Worm (Caenorhabditis elegans) whole organism, L3 larva: ENCODE results near the gene M110.10.

Experiments
- aly-2 ChIP-seq: fragments of 150-350 bp; optimal IDR thresholded peaks from 2 replicates; lab custom pipeline; 2014; ENCODE audit warnings: missing biosample characterization, missing genetic modification characterization
- ceh-82 ChIP-seq: fragments of 150-350 bp; optimal IDR thresholded peaks from 2 replicates; lab custom pipeline; 2014; ENCODE audit warnings: missing biosample characterization, missing genetic modification characterization
- elt-2 ChIP-seq: sonication (generic microtip); optimal IDR thresholded peaks from 2 replicates; lab custom pipeline; 2016; ENCODE audit warnings: missing genetic modification reagents, mild to moderate bottlenecking, missing genetic modification characterization, missing compliant biosample characterization
- eor-1 ChIP-seq, 2 experiments: fragments of 150-350 bp; optimal IDR thresholded peaks; 2 replicates each; lab custom pipeline; 2014 to 2018; ENCODE audit warnings: missing biosample characterization in 2 of 2, missing genetic modification characterization in 2 of 2
- jun-1 ChIP-seq: fragments of 150-350 bp; optimal IDR thresholded peaks from 2 replicates; lab custom pipeline; 2014; ENCODE audit warnings: missing biosample characterization, missing genetic modification reagents, missing genetic modification characterization
- lin-15B ChIP-seq: fragments of 150-350 bp; optimal IDR thresholded peaks from 2 replicates; lab custom pipeline; 2014; ENCODE audit warnings: missing biosample characterization, missing genetic modification characterization
- mdl-1 ChIP-seq: fragments of 150-350 bp; optimal IDR thresholded peaks from 2 replicates; lab custom pipeline; 2014; ENCODE audit warnings: missing biosample characterization, missing genetic modification characterization
- nhr-12 ChIP-seq: fragments of 150-350 bp; optimal IDR thresholded peaks from 2 replicates; lab custom pipeline; 2014; ENCODE audit warnings: missing biosample characterization, missing genetic modification characterization
- pha-4 ChIP-seq: fragments of 150-350 bp; optimal IDR thresholded peaks from 2 replicates; lab custom pipeline; 2014; ENCODE audit warnings: missing biosample characterization, missing genetic modification reagents, missing genetic modification characterization
- sea-2 ChIP-seq: fragments of 150-350 bp; sonication (generic microtip); optimal IDR thresholded peaks from 4 replicates; lab custom pipeline; 2014; ENCODE audit warnings: missing biosample characterization, missing genetic modification reagents, missing genetic modification characterization
- snpc-4 ChIP-seq: fragments of 150-350 bp; optimal IDR thresholded peaks from 2 replicates; lab custom pipeline; 2014; ENCODE audit warnings: missing biosample characterization, missing genetic modification characterization
- tbx-2 ChIP-seq: sonication (generic microtip); optimal IDR thresholded peaks from 2 replicates; lab custom pipeline; 2016; ENCODE audit warnings: mild to moderate bottlenecking, missing genetic modification characterization, missing compliant biosample characterization
- ztf-11 ChIP-seq: fragments of 150-350 bp; optimal IDR thresholded peaks from 2 replicates; lab custom pipeline; 2014; ENCODE audit warnings: missing biosample characterization, missing genetic modification characterization

- no peak for TF ChIP-seq lin-15B (tag; lab: Kevin White, UChicago)
- TF ChIP-seq ceh-82 (tag; lab: Kevin White, UChicago) = no peak
- TF ChIP-seq eor-1 (tag; optimal IDR thresholded peaks at IDR 0.05; lab: Kevin White, UChicago) = no peak
- no peak for TF ChIP-seq snpc-4 (tag; lab: Kevin White, UChicago)
- TF ChIP-seq nhr-12 (tag; lab: Kevin White, UChicago) = no peak
- TF ChIP-seq elt-2 = no peak
- no peak for TF ChIP-seq ztf-11 (tag; lab: Kevin White, UChicago)
- TF ChIP-seq tbx-2 (tag; lab: Kevin White, UChicago) = no peak
- no peak for TF ChIP-seq aly-2 (tag; lab: Kevin White, UChicago)
- TF ChIP-seq sea-2 (GFP tag; lab: Kevin White, UChicago) = no peak
- TF ChIP-seq pha-4 = no peak
- no peak for TF ChIP-seq mdl-1 (tag; lab: Kevin White, UChicago)
- TF ChIP-seq jun-1 (tag; lab: Kevin White, UChicago) = no peak
These were observed 20.3 kb downstream of the M110.10 start for ce11 chrII:8193922-8194321.
